Fruit fly (Drosophila melanogaster): ENCODE data around the gene lectin-37Da.
A peak's percentile ranks its signal among the peaks of the same experiment; 100 is the strongest.

The lectin-37Da gene

DNA sequence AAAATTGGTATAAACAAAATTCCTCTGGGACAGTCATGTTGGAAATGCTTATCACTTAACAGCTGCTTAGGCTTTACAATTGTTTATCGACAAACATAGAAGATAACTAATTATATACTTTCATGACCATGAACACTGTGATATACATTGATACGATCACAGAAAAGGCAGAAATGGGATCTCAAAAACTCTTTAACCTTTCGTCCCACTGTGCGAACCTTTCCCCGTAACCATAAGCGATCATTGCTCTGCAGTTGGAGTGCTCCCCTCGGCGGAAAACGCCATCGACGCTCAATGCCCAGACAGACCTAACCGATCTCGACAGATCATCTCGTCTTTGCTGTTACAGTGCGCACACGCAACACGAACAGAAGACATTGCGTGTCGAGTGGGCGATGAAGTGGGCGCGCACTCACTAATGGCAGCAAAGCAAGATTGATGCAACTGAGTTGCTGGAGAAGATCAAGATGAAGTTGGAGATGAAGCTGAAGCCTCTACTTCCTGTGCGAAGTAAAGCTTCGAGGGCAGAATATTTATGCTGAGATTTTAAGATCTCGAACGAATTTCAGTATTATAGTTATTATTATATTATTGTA, 6.3 kb downstream of the lectin-37Da start:
- TF ChIP-seq noc (tag; optimal IDR thresholded peaks at IDR 0.05): no peak

DNA sequence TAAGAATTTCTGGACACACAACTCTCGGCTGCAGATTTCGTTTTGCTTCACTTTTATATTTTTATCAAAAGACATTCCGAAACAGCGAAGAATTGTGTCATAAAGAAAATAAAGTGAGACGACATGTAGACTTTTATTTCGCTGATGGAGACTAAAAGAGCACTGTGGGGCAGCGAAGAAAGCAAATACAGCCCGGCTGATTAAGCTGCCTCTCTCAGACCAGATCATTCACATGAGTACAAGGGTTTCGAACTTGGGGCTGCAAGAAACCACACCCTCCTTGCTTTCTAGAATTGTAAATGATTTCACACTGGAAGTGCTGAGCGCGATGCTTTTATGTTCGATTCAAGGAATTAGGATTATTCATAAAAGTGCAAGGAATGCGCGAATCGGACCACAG, 7.0 kb downstream of the lectin-37Da start:
- TF ChIP-seq noc (tag; optimal IDR thresholded peaks at IDR 0.05): no peak

dm6 chr2L:19425765-19426329, 7.7 kb downstream of the lectin-37Da start:
- TF ChIP-seq noc (tag; optimal IDR thresholded peaks at IDR 0.05): peak; percentile 75

DNA sequence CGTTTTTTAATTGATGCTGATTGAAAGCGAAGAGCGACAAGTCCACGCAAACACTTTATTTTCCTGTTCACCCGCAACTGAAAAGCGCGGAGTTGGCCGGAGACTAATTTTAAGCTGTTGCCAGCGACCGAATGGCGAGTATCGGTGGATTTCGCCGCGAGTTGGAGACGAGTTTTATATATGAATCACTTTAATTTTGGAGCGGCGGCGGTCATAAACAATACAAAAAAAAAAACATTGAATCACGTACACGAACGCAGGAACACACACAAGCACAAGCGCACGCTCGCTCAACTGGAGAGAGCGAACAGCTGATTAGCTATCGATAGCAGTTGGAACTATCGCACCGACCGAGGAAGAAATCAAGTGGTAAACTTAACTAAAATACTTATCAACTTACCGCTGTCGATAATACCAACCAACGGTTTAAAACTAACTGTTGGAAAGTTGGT, 8.2 kb downstream of the lectin-37Da start, which contains the start of gene Pax:
Gene Pax, minus strand, starts transcription at position 267 of the 452 bp plus-strand sequence.
- TF ChIP-seq noc (tag; optimal IDR thresholded peaks at IDR 0.05): no peak

dm6 chr2L:19429731-19430130, 11.6 kb downstream of the lectin-37Da start:
- TF ChIP-seq noc (tag; optimal IDR thresholded peaks at IDR 0.05): peak; percentile 28

DNA sequence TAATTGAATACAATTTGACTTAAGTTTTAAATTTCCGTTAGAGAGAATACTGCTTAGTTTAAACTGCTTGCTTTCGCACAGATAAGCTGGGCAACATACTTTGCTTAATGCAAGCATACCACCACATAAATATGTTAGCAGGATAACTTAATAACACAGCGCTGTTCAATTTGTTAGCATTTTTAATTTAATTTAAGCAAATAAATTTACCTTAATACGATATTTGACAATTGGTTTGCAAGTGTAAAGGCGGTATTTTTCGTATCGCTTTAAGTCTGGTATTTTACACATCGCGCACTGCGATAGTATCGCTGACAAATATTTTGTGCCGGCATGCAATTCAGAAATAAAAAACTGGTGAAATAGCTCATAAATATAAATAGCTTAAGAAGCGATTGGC, 12.2 kb downstream of the lectin-37Da start, which contains the start of gene RtcB:
Gene RtcB, plus strand, starts transcription at position 301 of the 400 bp plus-strand sequence.
- TF ChIP-seq noc (tag; optimal IDR thresholded peaks at IDR 0.05): no peak

- peak; percentile 32 for TF ChIP-seq noc (tag; optimal IDR thresholded peaks at IDR 0.05)
Measured at dm6 chr2L:19432424-19433015, 14.4 kb downstream of the lectin-37Da start, which contains the start of gene Rab9. Rab9 (plus strand) TSS chr2L:19432574.

DNA sequence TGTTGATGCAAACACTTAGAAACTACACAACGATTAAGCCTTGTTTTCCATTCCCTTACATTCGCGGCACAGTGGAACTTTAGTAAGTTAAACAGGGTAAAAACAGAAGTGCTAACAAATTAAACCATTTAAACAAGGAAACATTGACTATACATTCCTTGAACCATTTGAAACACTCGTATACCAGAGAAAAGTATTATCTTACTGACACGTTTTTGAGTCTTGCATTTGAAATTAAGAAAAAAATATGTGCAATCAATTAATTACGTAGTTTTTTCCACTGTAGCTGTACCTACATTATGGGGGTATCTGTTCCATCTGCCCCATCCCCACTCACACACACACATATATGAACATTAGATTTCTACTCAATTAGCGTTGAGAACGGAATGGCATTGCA, 15.2 kb downstream of the lectin-37Da start:
- TF ChIP-seq noc (tag; optimal IDR thresholded peaks at IDR 0.05): peak; percentile 84

- peak; percentile 61 for TF ChIP-seq noc (tag; optimal IDR thresholded peaks at IDR 0.05)
Measured at dm6 chr2L:19434260-19434659, 16.1 kb downstream of the lectin-37Da start.

- no peak for TF ChIP-seq noc (tag; optimal IDR thresholded peaks at IDR 0.05)
Measured at dm6 chr2L:19438685-19439597, 20.8 kb downstream of the lectin-37Da start.

- no peak for TF ChIP-seq noc (tag; optimal IDR thresholded peaks at IDR 0.05)
Measured at dm6 chr2L:19439598-19440230, 21.6 kb downstream of the lectin-37Da start.

DNA sequence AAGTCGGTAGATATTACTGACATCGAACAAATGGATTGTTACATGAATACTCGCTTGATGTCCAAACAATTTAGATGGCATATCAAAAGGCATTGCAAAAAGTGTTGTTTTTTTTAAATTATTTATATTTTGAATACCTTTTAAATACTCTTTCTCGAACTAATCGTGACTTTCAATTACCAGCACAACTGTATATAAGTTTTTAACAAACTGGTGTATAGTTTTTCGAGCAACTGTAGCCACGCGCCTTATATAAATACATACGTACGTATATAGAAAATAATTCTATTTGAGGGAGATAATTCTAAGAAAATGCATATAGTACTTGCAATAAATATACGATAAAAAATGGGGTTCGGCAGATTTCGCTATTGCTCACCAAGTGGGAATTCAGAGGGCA, 22.2 kb downstream of the lectin-37Da start:
- no peak for TF ChIP-seq noc (tag; optimal IDR thresholded peaks at IDR 0.05)

DNA sequence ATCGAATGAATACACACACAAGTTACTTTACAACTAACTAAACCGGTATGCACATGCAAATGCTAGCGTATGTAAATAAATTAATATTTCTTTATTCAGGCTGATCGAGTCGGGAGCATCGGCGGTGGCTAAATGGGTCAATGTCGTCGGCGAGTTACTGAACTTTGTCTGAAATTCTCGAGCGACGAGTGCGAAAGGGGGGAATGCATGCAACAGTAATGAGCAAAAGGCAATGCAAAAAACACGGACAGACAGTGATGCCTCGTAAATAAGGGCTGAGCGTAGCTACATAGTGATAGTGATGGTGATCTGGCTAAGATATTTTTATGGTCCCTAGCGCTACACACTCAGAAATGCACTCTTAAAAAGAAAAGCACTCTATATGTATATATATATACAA, 22.6 kb downstream of the lectin-37Da start:
- TF ChIP-seq noc (tag; optimal IDR thresholded peaks at IDR 0.05): no peak

DNA sequence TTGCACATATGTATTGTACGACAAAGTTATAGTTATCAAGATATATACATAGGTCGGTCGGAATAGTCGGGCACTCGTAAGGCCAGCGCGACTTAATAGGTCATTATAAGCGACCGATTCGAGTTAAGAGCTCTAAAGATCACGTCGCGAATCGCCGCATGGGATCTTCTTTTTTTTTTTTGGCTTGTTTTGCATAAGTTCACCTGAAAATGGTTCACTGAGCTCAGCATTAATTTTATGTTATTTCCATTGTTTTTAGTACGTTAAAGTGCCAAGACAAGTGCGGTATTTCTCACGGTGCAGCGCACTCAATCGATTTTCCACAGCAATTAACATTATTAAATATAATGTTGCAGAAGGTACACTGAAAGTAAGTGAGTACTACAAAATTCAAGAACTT, 23.2 kb downstream of the lectin-37Da start:
- no peak for TF ChIP-seq noc (tag; optimal IDR thresholded peaks at IDR 0.05)

- TF ChIP-seq noc (tag; optimal IDR thresholded peaks at IDR 0.05): no peak
Measured at dm6 chr2L:19441791-19442190, 23.7 kb downstream of the lectin-37Da start, which contains the start of gene RanGAP. RanGAP (plus strand) TSS chr2L:19441959.

All from whole organism, larva.